Fruit fly (Drosophila melanogaster): ENCODE data around the gene Tak1.
A peak's percentile ranks its signal among the peaks of the same experiment; 100 is the strongest.

The Tak1 gene

dm6 chrX:20511382-20511853 is 13.3 kb downstream of the Tak1 start, which contains the start of gene CG1812 (continued):
- TF ChIP-seq CG8319 (GFP tag; optimal IDR thresholded peaks at IDR 0.05) (peak; percentile 42), fd85E (GFP tag; optimal IDR thresholded peaks at IDR 0.05) (no peak), Hr39 (GFP tag; optimal IDR thresholded peaks at IDR 0.05) (peak; percentile 47), CG3032 (tag; optimal IDR thresholded peaks at IDR 0.05) (peak; percentile 18), Sox15 (GFP tag; optimal IDR thresholded peaks at IDR 0.05) (peak; percentile 32), CG6792 (GFP tag; optimal IDR thresholded peaks at IDR 0.05) (peak; percentile 62), fkh (GFP tag; optimal IDR thresholded peaks at IDR 0.05) (no peak), CG6854 (GFP tag; optimal IDR thresholded peaks at IDR 0.05) (no peak), CG3919 (GFP tag; optimal IDR thresholded peaks at IDR 0.05) (peak; percentile 60), CG11294 (GFP tag; IDR thresholded peaks at IDR 0.05) (peak; percentile 40; the same call in 1 of the 2 replicates), Sox14 (GFP tag; optimal IDR thresholded peaks at IDR 0.05) (peak; percentile 61), net (GFP tag; optimal IDR thresholded peaks at IDR 0.05) (peak; percentile 71), CG7368 (GFP tag; optimal IDR thresholded peaks at IDR 0.05) (peak; percentile 56), CG34406 (GFP tag; optimal IDR thresholded peaks at IDR 0.05) (peak; percentile 34), Blimp-1 (GFP tag; optimal IDR thresholded peaks at IDR 0.05) (peak; percentile 6), esn (GFP tag; optimal IDR thresholded peaks at IDR 0.05) (peak; percentile 60), achi (GFP tag; optimal IDR thresholded peaks at IDR 0.05) (peak; percentile 100), Eip78C (GFP tag) (peak; percentile 79), Hr4 (GFP tag; optimal IDR thresholded peaks at IDR 0.05) (peak; percentile 35), eg (GFP tag; IDR thresholded peaks at IDR 0.05) (peak; percentile 81), CG16779 (tag; optimal IDR thresholded peaks at IDR 0.05) (no peak), vri (GFP tag; optimal IDR thresholded peaks at IDR 0.05) (peak; percentile 46)

dm6 chrX:20510540-20510939 is 14.2 kb downstream of the Tak1 start, which contains the start of gene RhoGAP19D:
Gene RhoGAP19D, minus strand, starts transcription at chrX:20510694.
- TF ChIP-seq Smox (GFP tag; optimal IDR thresholded peaks at IDR 0.05) = peak; percentile 35
- peak; percentile 51 for TF ChIP-seq OdsH (GFP tag; optimal IDR thresholded peaks at IDR 0.05)
- TF ChIP-seq Eip75B (GFP tag; optimal IDR thresholded peaks at IDR 0.05) = peak; percentile 30
- no peak for TF ChIP-seq CG8319 (GFP tag; optimal IDR thresholded peaks at IDR 0.05)
- TF ChIP-seq Hr38 (GFP tag; optimal IDR thresholded peaks at IDR 0.05) = no peak
- peak; percentile 39 for TF ChIP-seq vri (GFP tag; optimal IDR thresholded peaks at IDR 0.05)
- TF ChIP-seq Ets21C (GFP tag; optimal IDR thresholded peaks at IDR 0.05) = peak; percentile 25
- TF ChIP-seq CG6792 (GFP tag; optimal IDR thresholded peaks at IDR 0.05) = no peak
- TF ChIP-seq CG11762 (GFP tag; optimal IDR thresholded peaks at IDR 0.05; ENCODE audit: insufficient read depth) = no peak
- TF ChIP-seq CG1621 (tag; optimal IDR thresholded peaks at IDR 0.05) = peak; percentile 37
- TF ChIP-seq net (GFP tag; optimal IDR thresholded peaks at IDR 0.05) = peak; percentile 50
- TF ChIP-seq fkh (GFP tag; optimal IDR thresholded peaks at IDR 0.05) = no peak
- TF ChIP-seq CG3919 (GFP tag; optimal IDR thresholded peaks at IDR 0.05) = peak; percentile 40
- TF ChIP-seq CG7368 (GFP tag; optimal IDR thresholded peaks at IDR 0.05) = no peak
- TF ChIP-seq CG4318 (GFP tag; optimal IDR thresholded peaks at IDR 0.05) = no peak
- TF ChIP-seq CG10669 (GFP tag; optimal IDR thresholded peaks at IDR 0.05) = no peak
- TF ChIP-seq Sox15 (GFP tag; optimal IDR thresholded peaks at IDR 0.05) = no peak
- TF ChIP-seq CG34406 (GFP tag; optimal IDR thresholded peaks at IDR 0.05) = no peak
- TF ChIP-seq Gug (GFP tag; IDR thresholded peaks at IDR 0.05) = no peak
- no peak for TF ChIP-seq CG8119 (GFP tag; IDR thresholded peaks at IDR 0.05)
- TF ChIP-seq ss (GFP tag; optimal IDR thresholded peaks at IDR 0.05) = peak in 1 of 2 experiments; percentile 13
- no peak for TF ChIP-seq spab (GFP tag; optimal IDR thresholded peaks at IDR 0.05)
- TF ChIP-seq cyc (GFP tag; optimal IDR thresholded peaks at IDR 0.05) = peak; percentile 50
- no peak for TF ChIP-seq Eip93F (GFP tag; optimal IDR thresholded peaks at IDR 0.05)
- peak; percentile 50 for TF ChIP-seq Hr39 (GFP tag; optimal IDR thresholded peaks at IDR 0.05)
- no peak for TF ChIP-seq fd59A (GFP tag; optimal IDR thresholded peaks at IDR 0.05)
- TF ChIP-seq CG9139 (GFP tag; optimal IDR thresholded peaks at IDR 0.05) = peak; percentile 2
- TF ChIP-seq CG11902 (GFP tag; optimal IDR thresholded peaks at IDR 0.05) = no peak
- peak; percentile 33 for TF ChIP-seq Eip78C (GFP tag)
- peak; percentile 49 for TF ChIP-seq lz (GFP tag; optimal IDR thresholded peaks at IDR 0.05)
- TF ChIP-seq CG16779 (tag; optimal IDR thresholded peaks at IDR 0.05) = no peak
- TF ChIP-seq Blimp-1 (GFP tag; optimal IDR thresholded peaks at IDR 0.05) = no peak
- no peak for TF ChIP-seq CG8632 (GFP tag; optimal IDR thresholded peaks at IDR 0.05)
- TF ChIP-seq CG10631 (GFP tag; optimal IDR thresholded peaks at IDR 0.05) = peak; percentile 54
- TF ChIP-seq CG11294 (GFP tag; IDR thresholded peaks at IDR 0.05) = no peak
- peak; percentile 39 for TF ChIP-seq CG31627 (GFP tag; optimal IDR thresholded peaks at IDR 0.05)
- TF ChIP-seq dac (GFP tag; optimal IDR thresholded peaks at IDR 0.05) = no peak
- TF ChIP-seq salr (GFP tag; optimal IDR thresholded peaks at IDR 0.05) = peak in 1 of 2 experiments; percentile 32
- TF ChIP-seq Met (GFP tag; optimal IDR thresholded peaks at IDR 0.05) = no peak
- TF ChIP-seq Sox14 (GFP tag; optimal IDR thresholded peaks at IDR 0.05) = peak; percentile 59
- TF ChIP-seq Ets96B (tag; optimal IDR thresholded peaks at IDR 0.05) = no peak
- no peak; the same call in 2 of the 3 replicates for TF ChIP-seq eg (GFP tag; IDR thresholded peaks at IDR 0.05)
